ENCODE assay signal across 1 fruit fly cellular context in genomic region chr2L:2420490-2420889, dm6.
A peak's percentile ranks its signal among the peaks of the same experiment; 100 is the strongest.
TF ChIP-seq lines count a peak whose summit lies in the region.

Gene CG9886, plus strand, starts transcription at chr2L:2420830.

TF ChIP-seq in whole organism, embryonic, 481 proteins besides CTCF, POLR2A, EP300 and RAD21 (continued from another document):
- TF ChIP-seq Ptx1 (GFP tag; IDR thresholded peaks at IDR 0.05; lab: Robert Waterston, UW) (peak; percentile 56), so (GFP tag; IDR thresholded peaks at IDR 0.05; lab: Robert Waterston, UW) (no peak), pho (GFP tag; optimal IDR thresholded peaks at IDR 0.05; lab: Kevin White, UChicago) (no peak), CG4617 (GFP tag; optimal IDR thresholded peaks at IDR 0.05; lab: Kevin White, UChicago; ENCODE audit: borderline replicate concordance) (peak; percentile 62), CG17612 (GFP tag; IDR thresholded peaks at IDR 0.05; lab: Robert Waterston, UW) (no peak), bsh (GFP tag; optimal IDR thresholded peaks at IDR 0.05; lab: Kevin White, UChicago) (peak in 1 of 2 experiments; percentile 76), CG9437 (GFP tag; optimal IDR thresholded peaks at IDR 0.05; lab: Kevin White, UChicago) (peak; percentile 21), CG13775 (GFP tag; optimal IDR thresholded peaks at IDR 0.05; lab: Kevin White, UChicago) (peak; percentile 67), CG17385 (GFP tag; optimal IDR thresholded peaks at IDR 0.05; lab: Kevin White, UChicago) (peak; percentile 45), CG18599 (GFP tag; optimal IDR thresholded peaks at IDR 0.05; lab: Kevin White, UChicago) (peak; percentile 71), CoRest (tag; optimal IDR thresholded peaks at IDR 0.05; lab: Kevin White, UChicago) (peak; percentile 82), row (GFP tag; IDR thresholded peaks at IDR 0.05; lab: Robert Waterston, UW) (peak; percentile 85), ATbp (GFP tag; optimal IDR thresholded peaks at IDR 0.05; lab: Kevin White, UChicago) (peak; percentile 55), E2f1 (GFP tag; IDR thresholded peaks at IDR 0.05; lab: Robert Waterston, UW) (peak; percentile 43), CG10462 (GFP tag; optimal IDR thresholded peaks at IDR 0.05; lab: Kevin White, UChicago) (no peak), CG6854 (GFP tag; optimal IDR thresholded peaks at IDR 0.05; lab: Kevin White, UChicago) (peak; percentile 22), CG12744 (GFP tag; optimal IDR thresholded peaks at IDR 0.05; lab: Kevin White, UChicago) (peak; percentile 16), ab (GFP tag; optimal IDR thresholded peaks at IDR 0.05; lab: Kevin White, UChicago) (no peak), ato (GFP tag; IDR thresholded peaks at IDR 0.05; lab: Robert Waterston, UW; ENCODE audit: partially characterized antibody) (no peak), CG4328 (GFP tag; optimal IDR thresholded peaks at IDR 0.05; lab: Kevin White, UChicago) (no peak), caup (GFP tag; optimal IDR thresholded peaks at IDR 0.05; lab: Kevin White, UChicago; ENCODE audit: severe bottlenecking) (peak; percentile 58), HLH54F (GFP tag; optimal IDR thresholded peaks at IDR 0.05; lab: Kevin White, UChicago) (no peak), lov (optimal IDR thresholded peaks at IDR 0.05; lab: Kevin White, UChicago) (no peak), lov (GFP tag; IDR thresholded peaks at IDR 0.05; lab: Robert Waterston, UW) (no peak), oc (tag; optimal IDR thresholded peaks at IDR 0.05; lab: Kevin White, UChicago) (peak; percentile 59)
